Fruit fly (Drosophila melanogaster) Kc167 (cell line): ENCODE measurements around the gene pr.

Experiments used
- Sin3A ChIP-seq: fragments of >200 bp; optimal IDR thresholded peaks from 2 replicates; lab custom pipeline; 2018; ENCODE audit warnings: missing external identifiers
- h ChIP-seq: fragments of >200 bp; optimal IDR thresholded peaks from 3 replicates; lab custom pipeline; 2018; ENCODE audit warnings: missing external identifiers
- psq ChIP-seq: fragments of >200 bp; optimal IDR thresholded peaks from 2 replicates; lab custom pipeline; 2017; ENCODE audit warnings: missing external identifiers

DNA sequence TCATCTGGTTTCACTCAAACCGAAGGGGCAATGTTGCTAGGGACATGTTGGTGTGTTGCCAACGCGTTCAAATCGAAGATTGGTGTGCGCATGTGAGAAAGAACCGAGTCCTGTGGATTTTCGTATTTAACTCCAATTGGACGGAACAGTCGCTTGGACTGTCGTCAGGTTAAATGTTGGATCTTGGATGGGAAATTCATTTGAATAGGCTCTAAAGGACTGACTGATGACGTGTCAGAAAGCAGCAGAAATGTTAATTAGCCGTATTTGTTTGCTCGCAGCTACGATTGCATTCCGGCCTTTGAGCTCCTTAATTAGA, 45.9 kb upstream of the pr start:
- TF ChIP-seq h (lab: Kevin White, UChicago) (no peak), psq (lab: Kevin White, UChicago) (no peak), Sin3A (lab: Kevin White, UChicago) (no peak)
